Worm (Caenorhabditis elegans): ENCODE data around the gene F17C11.12.
A peak's percentile ranks its signal among the peaks of the same experiment; 100 is the strongest.

The F17C11.12 gene

DNA sequence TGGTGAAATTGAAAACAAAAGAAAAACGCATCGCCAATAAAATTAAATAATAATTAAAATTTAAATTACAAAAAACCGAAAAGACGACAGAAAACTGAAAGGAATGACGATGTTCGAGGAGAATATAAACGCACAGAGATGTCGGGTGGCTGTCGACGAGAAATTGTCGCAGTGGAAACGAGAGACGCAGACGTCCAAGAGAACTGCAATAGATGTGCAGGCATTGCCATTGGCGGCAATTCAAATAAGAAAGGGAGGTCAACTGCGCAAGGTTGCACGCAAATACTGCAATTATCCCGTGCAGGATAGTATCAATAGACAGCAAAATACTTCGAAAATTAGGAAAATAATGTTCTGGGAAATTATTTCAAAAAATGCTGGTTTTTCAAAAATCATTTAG, 39.5 kb downstream of the F17C11.12 start (continued):
- peak; percentile 57 for TF ChIP-seq pat-9 (tag; optimal IDR thresholded peaks at IDR 0.05)
- TF ChIP-seq ceh-18 (tag; optimal IDR thresholded peaks at IDR 0.05), result peak; percentile 88
- TF ChIP-seq ceh-9 (tag; optimal IDR thresholded peaks at IDR 0.05), result no peak
- peak; percentile 52 for TF ChIP-seq sdc-2 (tag; optimal IDR thresholded peaks at IDR 0.05)
- TF ChIP-seq fax-1 (tag; optimal IDR thresholded peaks at IDR 0.05), result peak; percentile 49
- peak; percentile 97 for TF ChIP-seq pax-1 (tag; optimal IDR thresholded peaks at IDR 0.05)
- TF ChIP-seq nfya-1 (tag; optimal IDR thresholded peaks at IDR 0.05), result peak; percentile 95
- TF ChIP-seq Y22D7AL.16 (tag; optimal IDR thresholded peaks at IDR 0.05), result peak; percentile 60
- TF ChIP-seq fkh-10 (GFP tag; optimal IDR thresholded peaks at IDR 0.05), result peak; percentile 17
- TF ChIP-seq ahr-1 (tag; optimal IDR thresholded peaks at IDR 0.05), result peak; percentile 65
- peak; percentile 50 for TF ChIP-seq zip-5 (tag; optimal IDR thresholded peaks at IDR 0.05)
- peak; percentile 21 for TF ChIP-seq K02D7.2 (tag; optimal IDR thresholded peaks at IDR 0.05)
- peak; percentile 85 for TF ChIP-seq unc-42 (tag; optimal IDR thresholded peaks at IDR 0.05)
- TF ChIP-seq ceh-31 (tag; optimal IDR thresholded peaks at IDR 0.05), result peak; percentile 90
- peak; percentile 62 for TF ChIP-seq pros-1 (tag; optimal IDR thresholded peaks at IDR 0.05)
- peak; percentile 66 for TF ChIP-seq ceh-2 (tag; optimal IDR thresholded peaks at IDR 0.05)
- TF ChIP-seq pha-4 (tag; optimal IDR thresholded peaks at IDR 0.05), result no peak
- TF ChIP-seq K09A11.1 (tag; optimal IDR thresholded peaks at IDR 0.05; ENCODE audit: insufficient read depth), result peak; percentile 23
- no peak for TF ChIP-seq hlh-6 (tag; optimal IDR thresholded peaks at IDR 0.05)
- TF ChIP-seq odd-2 (tag; optimal IDR thresholded peaks at IDR 0.05), result no peak
- peak; percentile 65 for TF ChIP-seq ceh-19 (GFP tag; optimal IDR thresholded peaks at IDR 0.05)
- peak; percentile 60 for TF ChIP-seq hlh-30 (tag; optimal IDR thresholded peaks at IDR 0.05; ENCODE audit: insufficient read depth)
- no peak for TF ChIP-seq pag-3 (tag; optimal IDR thresholded peaks at IDR 0.05; ENCODE audit: borderline replicate concordance)
- peak; percentile 93 for TF ChIP-seq unc-55 (GFP tag; optimal IDR thresholded peaks at IDR 0.05)

DNA sequence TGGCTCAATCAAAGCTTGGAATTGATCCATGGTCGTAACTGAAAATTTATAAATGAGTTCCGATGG, 39.8 kb downstream of the F17C11.12 start, which contains the start of gene sec-61.G:
TSS of gene sec-61.G (minus strand) at position 38 of the 66 bp plus-strand sequence.
- no peak for TF ChIP-seq fkh-6 (tag; optimal IDR thresholded peaks at IDR 0.05)
- no peak for TF ChIP-seq sdc-2 (tag; optimal IDR thresholded peaks at IDR 0.05)
- TF ChIP-seq ceh-6 (GFP tag; optimal IDR thresholded peaks at IDR 0.05), result no peak
- no peak for TF ChIP-seq nhr-11 (tag; optimal IDR thresholded peaks at IDR 0.05)
- TF ChIP-seq dve-1 (tag; optimal IDR thresholded peaks at IDR 0.05), result no peak
- TF ChIP-seq hlh-13 (GFP tag; optimal IDR thresholded peaks at IDR 0.05), result no peak
- TF ChIP-seq eyg-1 (tag; optimal IDR thresholded peaks at IDR 0.05), result no peak
- TF ChIP-seq ceh-22 (tag; optimal IDR thresholded peaks at IDR 0.05), result no peak

DNA sequence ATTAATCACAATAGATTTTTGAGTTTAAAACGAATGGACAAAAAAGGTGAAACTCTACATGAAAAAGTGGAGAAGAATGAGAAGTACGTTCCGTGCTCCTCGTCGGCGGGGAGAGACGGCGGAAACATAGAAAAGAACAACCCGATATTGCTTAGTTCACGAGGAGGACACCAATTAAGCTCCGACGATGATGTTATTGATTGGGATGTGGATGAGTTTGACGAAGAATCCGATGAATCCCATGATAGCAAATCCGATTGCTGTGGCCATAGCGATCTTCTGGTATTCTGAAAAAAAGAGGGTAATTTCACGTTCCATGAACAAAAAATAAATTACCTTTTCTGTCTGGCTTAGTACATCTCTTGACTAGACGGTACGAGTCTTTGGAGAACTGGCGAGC, 40.0 kb downstream of the F17C11.12 start:
- TF ChIP-seq nhr-232 (tag; optimal IDR thresholded peaks at IDR 0.05) (no peak), mec-3 (tag; optimal IDR thresholded peaks at IDR 0.05; ENCODE audit: borderline replicate concordance) (no peak), ahr-1 (tag; optimal IDR thresholded peaks at IDR 0.05) (no peak), hlh-6 (tag; optimal IDR thresholded peaks at IDR 0.05) (no peak), sdc-2 (tag; optimal IDR thresholded peaks at IDR 0.05) (no peak), hlh-15 (tag; optimal IDR thresholded peaks at IDR 0.05) (no peak), pha-2 (tag; optimal IDR thresholded peaks at IDR 0.05) (no peak), lim-6 (tag; optimal IDR thresholded peaks at IDR 0.05) (no peak), ets-4 (tag; optimal IDR thresholded peaks at IDR 0.05) (no peak), ceh-31 (tag; optimal IDR thresholded peaks at IDR 0.05) (no peak), unc-55 (GFP tag; optimal IDR thresholded peaks at IDR 0.05) (no peak), gmeb-2 (tag; optimal IDR thresholded peaks at IDR 0.05) (no peak), sox-4 (tag; optimal IDR thresholded peaks at IDR 0.05) (no peak), ref-2 (tag; optimal IDR thresholded peaks at IDR 0.05) (no peak), F13H6.1 (tag; optimal IDR thresholded peaks at IDR 0.05) (no peak)

Measured in whole organism, late embryonic.